Fruit fly (Drosophila melanogaster) whole organism, wandering third instar larva: ENCODE measurements around the gene CG31515.

Experiments
- Dfd ChIP-seq: fragments of >200 bp; optimal IDR thresholded peaks from 2 replicates; lab custom pipeline; 2017; ENCODE audit warnings: missing biosample characterization, missing genetic modification characterization
- Hnf4 ChIP-seq: fragments of 200-800 bp; sonication (Bioruptor generic); optimal IDR thresholded peaks from 2 replicates; lab custom pipeline; 2016; ENCODE audit warnings: missing biosample characterization, mild to moderate bottlenecking, missing genetic modification characterization
- OdsH ChIP-seq: fragments of 200-800 bp; sonication (Bioruptor generic); optimal IDR thresholded peaks from 2 replicates; lab custom pipeline; 2016; ENCODE audit warnings: missing biosample characterization, mild to moderate bottlenecking, missing genetic modification characterization
- br ChIP-seq: fragments of 200-800 bp; sonication (Bioruptor generic); optimal IDR thresholded peaks from 2 replicates; lab custom pipeline; 2016; ENCODE audit warnings: missing biosample characterization, missing genetic modification characterization
- h ChIP-seq: fragments of 200-800 bp; sonication (Bioruptor generic); optimal IDR thresholded peaks from 3 replicates; lab custom pipeline; 2016; ENCODE audit warnings: missing biosample characterization, mild to moderate bottlenecking, missing genetic modification characterization
- lola ChIP-seq: fragments of >200 bp; optimal IDR thresholded peaks from 2 replicates; lab custom pipeline; 2017; ENCODE audit warnings: missing biosample characterization, missing genetic modification characterization

- no peak for TF ChIP-seq OdsH
- no peak for TF ChIP-seq br (GFP tag; lab: Kevin White, UChicago)
- TF ChIP-seq Hnf4, result no peak
- no peak for TF ChIP-seq lola
- no peak for TF ChIP-seq h (GFP tag; lab: Kevin White, UChicago)
- no peak for TF ChIP-seq Dfd (GFP tag; lab: Kevin White, UChicago)
Measured at dm6 chr3R:23425929-23426328, 37.2 kb upstream of the CG31515 start, which contains the start of gene CG43694.
